Fruit fly (Drosophila melanogaster) whole organism, adult: ENCODE data around the gene NimC3.

Experiments
- CG11617 ChIP-seq: fragments of 200-800 bp; sonication (Bioruptor generic); optimal IDR thresholded peaks from 2 replicates; lab custom pipeline; 2017; ENCODE audit warnings: mild to moderate bottlenecking, missing biosample characterization, missing genetic modification reagents, missing genetic modification characterization
- CG12768 ChIP-seq: fragments of 200-800 bp; sonication (Bioruptor generic); optimal IDR thresholded peaks from 2 replicates; lab custom pipeline; 2017; ENCODE audit warnings: missing biosample characterization, missing genetic modification characterization, mild to moderate bottlenecking, moderate library complexity, missing genetic modification reagents
- CG14711 ChIP-seq: fragments of 200-800 bp; sonication (Bioruptor generic); optimal IDR thresholded peaks from 2 replicates; lab custom pipeline; 2018; ENCODE audit warnings: missing biosample characterization, mild to moderate bottlenecking, missing genetic modification characterization, moderate library complexity
- CG1620 ChIP-seq: fragments of 200-800 bp; sonication (Bioruptor generic); optimal IDR thresholded peaks from 2 replicates; lab custom pipeline; 2016; ENCODE audit warnings: missing biosample characterization, missing genetic modification characterization
- CG7045 ChIP-seq: fragments of 200-800 bp; sonication (Bioruptor generic); optimal IDR thresholded peaks from 2 replicates; lab custom pipeline; 2017; ENCODE audit warnings: missing biosample characterization, mild to moderate bottlenecking, missing genetic modification characterization
- CG7101 ChIP-seq: fragments of 200-800 bp; sonication (Bioruptor generic); optimal IDR thresholded peaks from 2 replicates; lab custom pipeline; 2018; ENCODE audit warnings: missing biosample characterization, mild to moderate bottlenecking, missing genetic modification characterization, moderate library complexity
- Clk ChIP-seq: fragments of 200-800 bp; sonication (Bioruptor generic); optimal IDR thresholded peaks from 2 replicates; lab custom pipeline; 2017; ENCODE audit warnings: missing biosample characterization, missing genetic modification characterization
- Crg-1 ChIP-seq: fragments of 200-800 bp; sonication (Bioruptor generic); optimal IDR thresholded peaks from 2 replicates; lab custom pipeline; 2016; ENCODE audit warnings: missing biosample characterization, missing genetic modification characterization
- bab1 ChIP-seq: fragments of 200-800 bp; sonication (Bioruptor generic); optimal IDR thresholded peaks from 3 replicates; lab custom pipeline; 2019; ENCODE audit warnings: missing biosample characterization, mild to moderate bottlenecking, missing genetic modification characterization, moderate library complexity
- cic ChIP-seq: fragments of 200-800 bp; sonication (Bioruptor generic); optimal IDR thresholded peaks from 2 replicates; lab custom pipeline; 2017; ENCODE audit warnings: missing biosample characterization, mild to moderate bottlenecking, missing genetic modification characterization, moderate library complexity
- cnc ChIP-seq, 2 experiments: fragments of >200 bp; optimal IDR thresholded peaks; 2 replicates each; lab custom pipeline; 2017
- ovo ChIP-seq: fragments of 200-800 bp; sonication (Bioruptor generic); optimal IDR thresholded peaks from 2 replicates; lab custom pipeline; 2016; ENCODE audit warnings: missing biosample characterization, missing genetic modification characterization
- pad ChIP-seq: fragments of 200-800 bp; sonication (Bioruptor generic); optimal IDR thresholded peaks from 3 replicates; lab custom pipeline; 2017; ENCODE audit warnings: missing biosample characterization, missing genetic modification characterization, mild to moderate bottlenecking, moderate library complexity, missing genetic modification reagents
- tj ChIP-seq: fragments of 200-800 bp; sonication (Bioruptor generic); optimal IDR thresholded peaks from 3 replicates; lab custom pipeline; 2017; ENCODE audit warnings: missing biosample characterization, mild to moderate bottlenecking, missing genetic modification characterization, moderate library complexity

- TF ChIP-seq Clk (GFP tag; lab: Kevin White, UChicago): no peak
- TF ChIP-seq pad (GFP tag; lab: Kevin White, UChicago): peak; percentile 15
- TF ChIP-seq CG7101 (tag; lab: Kevin White, UChicago): no peak
- no peak for TF ChIP-seq tj (GFP tag; lab: Kevin White, UChicago)
- TF ChIP-seq cic: peak; percentile 78
- no peak for TF ChIP-seq CG14711 (tag; lab: Kevin White, UChicago)
- no peak for TF ChIP-seq ovo (GFP tag; lab: Kevin White, UChicago)
- TF ChIP-seq CG11617 (GFP tag; lab: Kevin White, UChicago): no peak
- no peak for TF ChIP-seq CG12768 (GFP tag; lab: Kevin White, UChicago)
- no peak for TF ChIP-seq bab1 (GFP tag; lab: Kevin White, UChicago)
- no peak for TF ChIP-seq CG7045 (GFP tag; lab: Kevin White, UChicago)
- no peak for TF ChIP-seq Crg-1
- no peak for TF ChIP-seq CG1620 (GFP tag; lab: Kevin White, UChicago)
- TF ChIP-seq cnc (optimal IDR thresholded peaks at IDR 0.05; lab: Kevin White, UChicago): no peak
Observed at dm6 chr2L:14013478-14013877, 6.5 kb downstream of the NimC3 start.
